Worm (Caenorhabditis elegans) whole organism, L2 larva: ENCODE measurements around the gene T10B10.9.

Source experiments
- F13H6.1 ChIP-seq: sonication (generic microtip); optimal IDR thresholded peaks from 2 replicates; lab custom pipeline; 2016; ENCODE audit warnings: missing genetic modification characterization, missing compliant biosample characterization
- R02D3.7 ChIP-seq: fragments of 150-350 bp; optimal IDR thresholded peaks from 2 replicates; lab custom pipeline; 2014; ENCODE audit warnings: missing biosample characterization, missing genetic modification characterization
- aly-2 ChIP-seq: fragments of 150-350 bp; optimal IDR thresholded peaks from 2 replicates; lab custom pipeline; 2014; ENCODE audit warnings: missing biosample characterization, missing genetic modification characterization
- ama-1 ChIP-seq: fragments of 150-350 bp; optimal IDR thresholded peaks from 2 replicates; lab custom pipeline; 2018; ENCODE audit warnings: inconsistent platforms
- blmp-1 ChIP-seq: sonication (generic microtip); optimal IDR thresholded peaks from 2 replicates; lab custom pipeline; 2017; ENCODE audit warnings: missing genetic modification characterization, mild to moderate bottlenecking, missing compliant biosample characterization, antibody characterized with exemption, moderate library complexity; ENCODE audit not compliant: insufficient read depth
- ceh-16 ChIP-seq: fragments of 150-350 bp; optimal IDR thresholded peaks from 2 replicates; lab custom pipeline; 2014; ENCODE audit warnings: missing biosample characterization, missing genetic modification characterization
- ceh-82 ChIP-seq: fragments of 150-350 bp; optimal IDR thresholded peaks from 2 replicates; lab custom pipeline; 2014; ENCODE audit warnings: missing biosample characterization, missing genetic modification characterization
- crh-2 ChIP-seq: sonication (generic microtip); optimal IDR thresholded peaks from 2 replicates; lab custom pipeline; 2017; ENCODE audit warnings: missing biosample characterization, missing genetic modification characterization
- egl-27 ChIP-seq: sonication (generic microtip); optimal IDR thresholded peaks from 3 replicates; lab custom pipeline; 2017; ENCODE audit warnings: missing biosample characterization, missing genetic modification reagents, missing genetic modification characterization
- elt-1 ChIP-seq: fragments of 150-350 bp; optimal IDR thresholded peaks from 2 replicates; lab custom pipeline; 2014; ENCODE audit warnings: missing biosample characterization, missing genetic modification characterization
- elt-3 ChIP-seq: sonication (generic microtip); optimal IDR thresholded peaks from 2 replicates; lab custom pipeline; 2017; ENCODE audit warnings: missing biosample characterization, missing genetic modification characterization
- fos-1 ChIP-seq: fragments of 150-350 bp; optimal IDR thresholded peaks from 2 replicates; lab custom pipeline; 2014; ENCODE audit warnings: missing biosample characterization, missing genetic modification characterization
- gmeb-1 ChIP-seq: fragments of 150-350 bp; optimal IDR thresholded peaks from 2 replicates; lab custom pipeline; 2014; ENCODE audit warnings: missing biosample characterization, missing genetic modification characterization
- lin-13 ChIP-seq: fragments of 150-350 bp; optimal IDR thresholded peaks from 2 replicates; lab custom pipeline; 2014; ENCODE audit warnings: missing biosample characterization, missing genetic modification reagents, missing genetic modification characterization
- lin-39 ChIP-seq: fragments of 150-350 bp; optimal IDR thresholded peaks from 2 replicates; lab custom pipeline; 2014; ENCODE audit warnings: missing biosample characterization, missing genetic modification reagents, missing genetic modification characterization
- lsy-2 ChIP-seq, 2 experiments: fragments of 150-350 bp in 1 of 2; sonication (generic microtip) in 1 of 2; optimal IDR thresholded peaks; 2 replicates each; lab custom pipeline; 2014 to 2017; ENCODE audit warnings: missing biosample characterization in 2 of 2, missing genetic modification characterization in 2 of 2
- mab-5 ChIP-seq: fragments of 150-350 bp; optimal IDR thresholded peaks from 2 replicates; lab custom pipeline; 2014; ENCODE audit warnings: missing biosample characterization, missing genetic modification characterization
- mdl-1 ChIP-seq, 2 experiments: fragments of 150-350 bp in 1 of 2; sonication (generic microtip) in 1 of 2; optimal IDR thresholded peaks; 2 replicates each; lab custom pipeline; 2017; ENCODE audit warnings: missing biosample characterization in 2 of 2, missing genetic modification characterization in 2 of 2
- nhr-10 ChIP-seq: sonication (generic microtip); optimal IDR thresholded peaks from 2 replicates; lab custom pipeline; 2017; ENCODE audit warnings: missing biosample characterization, missing genetic modification characterization
- nhr-11 ChIP-seq: fragments of 150-350 bp; optimal IDR thresholded peaks from 2 replicates; lab custom pipeline; 2014; ENCODE audit warnings: missing biosample characterization, missing genetic modification characterization
- nhr-21 ChIP-seq: fragments of 150-350 bp; optimal IDR thresholded peaks from 2 replicates; lab custom pipeline; 2014; ENCODE audit warnings: missing biosample characterization, missing genetic modification characterization
- nhr-23 ChIP-seq: fragments of 150-350 bp; optimal IDR thresholded peaks from 2 replicates; lab custom pipeline; 2014; ENCODE audit warnings: missing biosample characterization, missing genetic modification reagents, missing genetic modification characterization
- nhr-237 ChIP-seq: fragments of 150-350 bp; optimal IDR thresholded peaks from 2 replicates; lab custom pipeline; 2014; ENCODE audit warnings: missing biosample characterization, missing genetic modification characterization
- nhr-25 ChIP-seq: fragments of 150-350 bp; sonication (generic microtip); optimal IDR thresholded peaks from 3 replicates; lab custom pipeline; 2014; ENCODE audit warnings: missing biosample characterization, missing genetic modification characterization
- nhr-6 ChIP-seq: fragments of 150-350 bp; optimal IDR thresholded peaks from 2 replicates; lab custom pipeline; 2014; ENCODE audit warnings: missing biosample characterization, missing genetic modification characterization
- nhr-77 ChIP-seq: fragments of 150-350 bp; optimal IDR thresholded peaks from 2 replicates; lab custom pipeline; 2014; ENCODE audit warnings: missing biosample characterization, missing genetic modification characterization
- peb-1 ChIP-seq: fragments of 150-350 bp; optimal IDR thresholded peaks from 2 replicates; lab custom pipeline; 2014; ENCODE audit warnings: missing biosample characterization, missing genetic modification characterization
- sem-4 ChIP-seq: fragments of 150-350 bp; optimal IDR thresholded peaks from 2 replicates; lab custom pipeline; 2014; ENCODE audit warnings: missing biosample characterization, missing genetic modification reagents, missing genetic modification characterization
- sma-3 ChIP-seq: sonication (generic microtip); optimal IDR thresholded peaks from 2 replicates; lab custom pipeline; 2016; ENCODE audit warnings: missing genetic modification reagents, missing genetic modification characterization, missing compliant biosample characterization
- sma-9 ChIP-seq, 2 experiments: fragments of 150-350 bp in 1 of 2; sonication (generic microtip) in 1 of 2; optimal IDR thresholded peaks; 2 replicates each; lab custom pipeline; 2014 to 2016; ENCODE audit warnings: missing genetic modification characterization in 2 of 2, mild to moderate bottlenecking in 1 of 2, missing biosample characterization in 1 of 2, missing compliant biosample characterization in 1 of 2, missing genetic modification reagents in 1 of 2, moderate library complexity in 1 of 2
- snpc-4 ChIP-seq: fragments of 150-350 bp; optimal IDR thresholded peaks from 2 replicates; lab custom pipeline; 2014; ENCODE audit warnings: missing biosample characterization, missing genetic modification characterization
- unc-55 ChIP-seq: fragments of 150-350 bp; sonication (generic microtip); optimal IDR thresholded peaks from 3 replicates; lab custom pipeline; 2014; ENCODE audit warnings: missing biosample characterization, missing genetic modification reagents, missing genetic modification characterization
- unc-62 ChIP-seq: fragments of 150-350 bp; optimal IDR thresholded peaks from 2 replicates; lab custom pipeline; 2014; ENCODE audit warnings: missing biosample characterization, missing genetic modification reagents, missing genetic modification characterization
- zag-1 ChIP-seq: fragments of 150-350 bp; optimal IDR thresholded peaks from 2 replicates; lab custom pipeline; 2014; ENCODE audit warnings: missing biosample characterization, missing genetic modification characterization
- ztf-11 ChIP-seq: sonication (generic microtip); optimal IDR thresholded peaks from 2 replicates; lab custom pipeline; 2017; ENCODE audit warnings: missing biosample characterization, missing genetic modification characterization

Gene T10B10.9

ce11 chrX:15155054-15155453 is 9.2 kb upstream of the T10B10.9 start:
- TF ChIP-seq nhr-23 (tag; lab: Kevin White, UChicago) = no peak
- no peak for TF ChIP-seq unc-55
- TF ChIP-seq nhr-237 (tag; lab: Kevin White, UChicago) = no peak
- TF ChIP-seq lsy-2 (tag; optimal IDR thresholded peaks at IDR 0.05; lab: Kevin White, UChicago) = no peak
- TF ChIP-seq sma-3 (GFP tag; lab: Kevin White, UChicago) = no peak
- no peak for TF ChIP-seq sem-4 (tag; lab: Kevin White, UChicago)
- no peak for TF ChIP-seq lin-39 (tag; lab: Kevin White, UChicago)
- TF ChIP-seq crh-2 = no peak
- TF ChIP-seq R02D3.7 (tag; lab: Kevin White, UChicago) = no peak
- TF ChIP-seq egl-27 = no peak
- TF ChIP-seq ztf-11 = no peak
- no peak for TF ChIP-seq snpc-4

DNA sequence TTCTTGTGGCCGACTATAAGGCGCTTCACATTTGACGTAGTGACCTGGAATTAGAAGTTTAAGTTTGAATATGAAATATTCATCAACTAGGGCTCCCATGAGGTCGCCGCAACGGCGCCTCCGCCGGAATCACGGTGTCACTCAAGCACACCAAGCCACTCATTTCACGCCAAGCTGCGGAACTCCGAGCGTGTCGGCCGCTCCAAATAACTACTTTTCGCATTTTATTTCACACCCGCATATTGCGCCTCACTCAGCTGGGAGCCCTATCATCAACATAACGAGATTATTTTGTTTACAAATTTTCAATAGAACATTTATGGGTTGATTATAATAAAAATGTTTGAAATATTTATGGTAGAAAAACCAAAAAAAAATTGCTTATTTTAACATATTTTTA is 6.4 kb upstream of the T10B10.9 start:
- TF ChIP-seq fos-1 = no peak
- TF ChIP-seq crh-2 = no peak

- TF ChIP-seq nhr-23 (tag; lab: Kevin White, UChicago) = no peak
- no peak for TF ChIP-seq ceh-82 (tag; lab: Kevin White, UChicago)
- TF ChIP-seq peb-1 (tag; lab: Kevin White, UChicago) = no peak
- no peak for TF ChIP-seq snpc-4
- TF ChIP-seq aly-2 = no peak
- no peak for TF ChIP-seq mab-5 (tag; lab: Kevin White, UChicago)
- TF ChIP-seq lin-13 (GFP tag; lab: Kevin White, UChicago) = no peak
- TF ChIP-seq crh-2 = no peak
- peak; percentile 18 for TF ChIP-seq nhr-25
- peak; percentile 76 for TF ChIP-seq nhr-21 (tag; lab: Kevin White, UChicago)
- TF ChIP-seq gmeb-1 (tag; lab: Kevin White, UChicago) = peak; percentile 31
- no peak for TF ChIP-seq nhr-11 (tag; lab: Kevin White, UChicago)
- no peak for TF ChIP-seq unc-62 (GFP tag; lab: Kevin White, UChicago)
- TF ChIP-seq fos-1 = no peak
- no peak for TF ChIP-seq nhr-10 (tag; lab: Kevin White, UChicago)
- TF ChIP-seq sma-9 (GFP tag; optimal IDR thresholded peaks at IDR 0.05; lab: Kevin White, UChicago) = peak; percentile 15
- TF ChIP-seq sma-9 (tag; optimal IDR thresholded peaks at IDR 0.05; lab: Kevin White, UChicago) = no peak
- TF ChIP-seq mdl-1 (tag; optimal IDR thresholded peaks at IDR 0.05; lab: Kevin White, UChicago) = no peak
- no peak for TF ChIP-seq elt-1 (tag; lab: Kevin White, UChicago)
- TF ChIP-seq elt-3 = no peak
- no peak for TF ChIP-seq nhr-6 (tag; lab: Kevin White, UChicago)
- no peak for TF ChIP-seq nhr-77 (tag; lab: Kevin White, UChicago)
- TF ChIP-seq lin-39 (tag; lab: Kevin White, UChicago) = no peak
- TF ChIP-seq ama-1 (lab: Kevin White, UChicago) = no peak
- TF ChIP-seq lsy-2 (tag; optimal IDR thresholded peaks at IDR 0.05; lab: Kevin White, UChicago) = peak in 1 of 2 experiments; percentile 8
- no peak for TF ChIP-seq zag-1
- no peak for TF ChIP-seq ceh-16 (tag; lab: Kevin White, UChicago)
- TF ChIP-seq blmp-1 = no peak
- TF ChIP-seq, all 48 proteins: peak for 5
Measured at ce11 chrX:15158699-15159312, 5.4 kb upstream of the T10B10.9 start, which contains the start of gene C11G10.1. Gene C11G10.1, minus strand, starts transcription at chrX:15158749.

DNA sequence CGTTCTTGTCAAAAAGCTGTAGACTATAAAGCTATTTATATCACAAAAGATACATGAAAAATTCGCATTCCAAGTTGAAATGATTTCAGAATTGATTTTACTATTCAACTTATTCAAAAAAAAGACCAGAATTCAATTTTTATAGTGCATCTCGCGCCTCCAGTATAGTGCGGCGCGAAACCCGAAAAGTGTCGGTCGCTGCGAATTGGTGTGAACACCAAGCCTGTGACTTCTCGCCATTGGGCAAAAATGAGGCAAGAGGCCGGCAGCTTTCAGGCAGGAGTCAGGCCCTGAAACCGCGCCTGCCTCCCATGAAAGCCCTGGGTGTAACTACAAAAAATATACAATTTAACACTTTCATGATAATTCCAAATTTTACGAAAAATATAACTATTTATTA is 4.8 kb upstream of the T10B10.9 start:
- TF ChIP-seq F13H6.1 (tag; lab: Kevin White, UChicago) (no peak), snpc-4 (peak; percentile 76)
- TF ChIP-seq, all 48 proteins: peak for 1

DNA sequence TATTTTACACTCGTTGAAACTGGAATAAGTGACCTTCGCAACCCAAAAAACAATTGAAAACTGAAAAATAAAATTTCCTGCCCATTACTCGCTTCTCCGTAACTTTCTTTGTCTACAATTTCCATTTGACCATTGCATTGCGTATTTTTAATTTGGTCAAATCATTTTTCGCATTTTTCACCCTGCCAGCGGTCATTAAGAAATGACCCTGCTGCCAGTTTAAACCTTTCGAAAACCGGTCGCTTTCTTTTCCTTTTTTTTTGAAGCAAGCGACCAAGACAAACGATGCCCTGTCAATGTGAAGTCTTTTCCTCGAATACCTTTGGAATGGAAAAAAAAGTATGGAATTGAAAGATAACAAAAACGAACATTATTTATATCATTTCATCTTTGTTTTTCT is 3.3 kb upstream of the T10B10.9 start:
- no peak for TF ChIP-seq gmeb-1 (tag; lab: Kevin White, UChicago)
- TF ChIP-seq nhr-25 = peak; percentile 70
